Fruit fly (Drosophila melanogaster) whole organism, embryonic: ENCODE measurements around the gene red.

Experiments
- Bgb ChIP-seq: fragments of 200-800 bp; sonication (Bioruptor generic); IDR thresholded peaks from 2 replicates; pipeline ENCODE4 v1.3.6; 2022; ENCODE audit warnings: missing biosample characterization, missing genetic modification characterization; ENCODE audit not compliant: partially characterized antibody
- C15 ChIP-seq: fragments of 200-800 bp; sonication (Bioruptor generic); IDR thresholded peaks from 3 replicates; pipeline ENCODE4 v1.3.6; 2022; ENCODE audit warnings: missing biosample characterization, missing genetic modification characterization
- CG10267 ChIP-seq: fragments of 200-800 bp; sonication (Bioruptor generic); optimal IDR thresholded peaks from 2 replicates; lab custom pipeline; 2018; ENCODE audit warnings: missing biosample characterization, mild to moderate bottlenecking, missing genetic modification characterization, moderate library complexity
- CG10959 ChIP-seq: fragments of 200-800 bp; sonication (Bioruptor generic); IDR thresholded peaks from 2 replicates; pipeline ENCODE4 v1.3.6; 2022; ENCODE audit warnings: missing biosample characterization, missing genetic modification characterization
- CG11560 ChIP-seq: fragments of 200-800 bp; sonication (Bioruptor generic); IDR thresholded peaks from 3 replicates; pipeline ENCODE4 v1.3.6; 2022; ENCODE audit warnings: missing biosample characterization, missing genetic modification characterization
- CG1233 ChIP-seq: fragments of 200-800 bp; sonication (Bioruptor generic); optimal IDR thresholded peaks from 4 replicates; lab custom pipeline; 2018; ENCODE audit warnings: missing biosample characterization, mild to moderate bottlenecking, missing genetic modification characterization
- CG12391 ChIP-seq: fragments of 200-800 bp; sonication (Bioruptor generic); optimal IDR thresholded peaks from 3 replicates; lab custom pipeline; 2018; ENCODE audit warnings: missing biosample characterization, mild to moderate bottlenecking, missing genetic modification characterization, moderate library complexity
- CG15601 ChIP-seq: fragments of 200-800 bp; sonication (Bioruptor generic); optimal IDR thresholded peaks from 3 replicates; lab custom pipeline; 2019; ENCODE audit warnings: missing biosample characterization, mild to moderate bottlenecking, missing genetic modification characterization, moderate library complexity
- CG18476 ChIP-seq: fragments of 200-800 bp; sonication (Bioruptor generic); optimal IDR thresholded peaks from 2 replicates; lab custom pipeline; 2016; ENCODE audit warnings: missing biosample characterization, mild to moderate bottlenecking, missing genetic modification characterization
- CG30020 ChIP-seq: fragments of 200-800 bp; optimal IDR thresholded peaks from 2 replicates; lab custom pipeline; 2019; ENCODE audit warnings: missing biosample characterization, mild to moderate bottlenecking, missing genetic modification characterization, moderate library complexity
- CG30403 ChIP-seq: fragments of 200-800 bp; sonication (Bioruptor generic); optimal IDR thresholded peaks from 3 replicates; lab custom pipeline; 2016; ENCODE audit warnings: missing biosample characterization, missing genetic modification characterization
- CG32532 ChIP-seq: fragments of 200-800 bp; sonication (Bioruptor generic); IDR thresholded peaks from 2 replicates; pipeline ENCODE4 v1.3.6; 2022; ENCODE audit warnings: missing biosample characterization, missing genetic modification characterization
- CG34376 ChIP-seq: fragments of 200-800 bp; sonication (Bioruptor generic); optimal IDR thresholded peaks from 2 replicates; lab custom pipeline; 2018; ENCODE audit warnings: missing biosample characterization, mild to moderate bottlenecking, missing genetic modification characterization
- CG4820 ChIP-seq: fragments of 200-800 bp; sonication (Bioruptor generic); optimal IDR thresholded peaks from 3 replicates; lab custom pipeline; 2016; ENCODE audit warnings: missing biosample characterization, missing genetic modification characterization
- CG4854 ChIP-seq: fragments of 200-800 bp; sonication (Bioruptor generic); optimal IDR thresholded peaks from 2 replicates; lab custom pipeline; 2016; ENCODE audit warnings: missing biosample characterization, missing genetic modification characterization, inconsistent platforms
- CG6254 ChIP-seq: fragments of 200-800 bp; sonication (Bioruptor generic); optimal IDR thresholded peaks from 3 replicates; lab custom pipeline; 2017; ENCODE audit warnings: mild to moderate bottlenecking, missing biosample characterization, missing genetic modification reagents, missing genetic modification characterization
- CG6765 ChIP-seq: fragments of 200-800 bp; sonication (Bioruptor generic); optimal IDR thresholded peaks from 3 replicates; lab custom pipeline; 2017; ENCODE audit warnings: missing biosample characterization, mild to moderate bottlenecking, missing genetic modification characterization
- CG7839 ChIP-seq: fragments of 200-800 bp; sonication (Bioruptor generic); optimal IDR thresholded peaks from 3 replicates; lab custom pipeline; 2018; ENCODE audit warnings: missing biosample characterization, mild to moderate bottlenecking, missing genetic modification characterization, moderate library complexity
- CG9215 ChIP-seq: fragments of 200-800 bp; sonication (Bioruptor generic); IDR thresholded peaks from 2 replicates; pipeline ENCODE4 v1.3.6; 2022; ENCODE audit warnings: missing biosample characterization, missing genetic modification characterization
- CG9932 ChIP-seq: fragments of 200-800 bp; sonication (Bioruptor generic); IDR thresholded peaks from 2 replicates; pipeline ENCODE4 v1.3.6; 2022; ENCODE audit warnings: missing biosample characterization, missing genetic modification characterization
- Doc2 ChIP-seq: fragments of 200-800 bp; sonication (Bioruptor generic); IDR thresholded peaks from 2 replicates; pipeline ENCODE4 v1.3.6; 2022; ENCODE audit warnings: missing biosample characterization, missing genetic modification characterization
- E2f2 ChIP-seq: fragments of 200-800 bp; sonication (Bioruptor generic); IDR thresholded peaks from 2 replicates; pipeline ENCODE4 v1.3.6; 2022; ENCODE audit warnings: missing biosample characterization, missing genetic modification characterization
- Meics ChIP-seq: fragments of 200-800 bp; sonication (Bioruptor generic); optimal IDR thresholded peaks from 2 replicates; lab custom pipeline; 2017; ENCODE audit warnings: missing biosample characterization, mild to moderate bottlenecking, missing genetic modification characterization
- Oli ChIP-seq: fragments of 200-800 bp; sonication (Bioruptor generic); optimal IDR thresholded peaks from 2 replicates; lab custom pipeline; 2018; ENCODE audit warnings: missing biosample characterization, mild to moderate bottlenecking, missing genetic modification characterization, moderate library complexity
- Six4 ChIP-seq: fragments of 200-800 bp; sonication (Bioruptor generic); optimal IDR thresholded peaks from 2 replicates; lab custom pipeline; 2016; ENCODE audit warnings: missing biosample characterization, missing genetic modification characterization
- Xrp1 ChIP-seq: fragments of 200-800 bp; sonication (Bioruptor generic); IDR thresholded peaks from 2 replicates; pipeline ENCODE4 v1.3.6; 2022; ENCODE audit warnings: missing biosample characterization, missing genetic modification characterization
- bcd ChIP-seq: fragments of 200-800 bp; sonication (Bioruptor generic); optimal IDR thresholded peaks from 2 replicates; lab custom pipeline; 2017; ENCODE audit warnings: missing biosample characterization, mild to moderate bottlenecking, missing genetic modification characterization
- bowl ChIP-seq: fragments of 200-800 bp; sonication (Bioruptor generic); IDR thresholded peaks from 2 replicates; pipeline ENCODE4 v1.3.6; 2022; ENCODE audit warnings: missing biosample characterization, missing genetic modification characterization
- cg ChIP-seq: fragments of 200-800 bp; sonication (Bioruptor generic); optimal IDR thresholded peaks from 3 replicates; lab custom pipeline; 2019; ENCODE audit warnings: missing biosample characterization, mild to moderate bottlenecking, missing genetic modification characterization, moderate library complexity
- ems ChIP-seq: fragments of 200-800 bp; sonication (Bioruptor generic); optimal IDR thresholded peaks from 3 replicates; lab custom pipeline; 2016; ENCODE audit warnings: missing biosample characterization, missing genetic modification characterization
- gfzf ChIP-seq: fragments of 200-800 bp; sonication (Bioruptor generic); optimal IDR thresholded peaks from 2 replicates; lab custom pipeline; 2016; ENCODE audit warnings: missing biosample characterization, mild to moderate bottlenecking, missing genetic modification characterization, moderate library complexity
- mld ChIP-seq: fragments of 200-800 bp; sonication (Bioruptor generic); IDR thresholded peaks from 3 replicates; pipeline ENCODE4 v1.3.6; 2022; ENCODE audit warnings: missing biosample characterization, missing genetic modification characterization; ENCODE audit not compliant: partially characterized antibody
- pnt ChIP-seq: fragments of 200-800 bp; sonication (Bioruptor generic); optimal IDR thresholded peaks from 3 replicates; lab custom pipeline; 2016; ENCODE audit warnings: missing biosample characterization, missing genetic modification characterization
- pros ChIP-seq: fragments of 200-800 bp; sonication (Bioruptor generic); optimal IDR thresholded peaks from 3 replicates; lab custom pipeline; 2019; ENCODE audit warnings: missing biosample characterization, mild to moderate bottlenecking, missing genetic modification characterization, moderate library complexity
- rib ChIP-seq: fragments of 200-800 bp; sonication (Bioruptor generic); IDR thresholded peaks from 2 replicates; pipeline ENCODE4 v1.3.6; 2022; ENCODE audit warnings: missing biosample characterization, missing genetic modification characterization
- ro ChIP-seq: fragments of 200-800 bp; sonication (Bioruptor generic); IDR thresholded peaks from 2 replicates; pipeline ENCODE4 v1.3.6; 2022; ENCODE audit warnings: missing biosample characterization, missing genetic modification characterization
- sim ChIP-seq: fragments of 200-800 bp; sonication (Bioruptor generic); IDR thresholded peaks from 2 replicates; pipeline ENCODE4 v1.3.6; 2022; ENCODE audit warnings: missing biosample characterization, missing genetic modification characterization
- sna ChIP-seq: fragments of 200-800 bp; sonication (Bioruptor generic); IDR thresholded peaks from 2 replicates; pipeline ENCODE4 v1.3.6; 2022; ENCODE audit warnings: missing biosample characterization, missing genetic modification characterization; ENCODE audit not compliant: partially characterized antibody
- sqz ChIP-seq: fragments of 200-800 bp; sonication (Bioruptor generic); optimal IDR thresholded peaks from 3 replicates; lab custom pipeline; 2018; ENCODE audit warnings: missing biosample characterization, mild to moderate bottlenecking, missing genetic modification characterization
- stc ChIP-seq: fragments of 200-800 bp; sonication (Bioruptor generic); IDR thresholded peaks from 2 replicates; pipeline ENCODE4 v1.3.6; 2022; ENCODE audit warnings: missing biosample characterization, missing genetic modification characterization
- stwl ChIP-seq: fragments of 200-800 bp; sonication (Bioruptor generic); optimal IDR thresholded peaks from 3 replicates; lab custom pipeline; 2018; ENCODE audit warnings: missing biosample characterization, mild to moderate bottlenecking, missing genetic modification characterization, moderate library complexity
- tgo ChIP-seq: fragments of 200-800 bp; sonication (Bioruptor generic); IDR thresholded peaks from 3 replicates; pipeline ENCODE4 v1.3.6; 2022; ENCODE audit warnings: missing biosample characterization, missing genetic modification characterization
- tll ChIP-seq, 2 experiments: fragments of 200-800 bp in 1 of 2; fragments of >200 bp in 1 of 2; sonication (Bioruptor generic) in 1 of 2; optimal IDR thresholded peaks; 2 replicates each; lab custom pipeline; 2017 to 2019; ENCODE audit warnings: missing biosample characterization in 2 of 2, missing genetic modification characterization in 2 of 2, mild to moderate bottlenecking in 1 of 2, moderate library complexity in 1 of 2
- tx ChIP-seq: fragments of 200-800 bp; sonication (Bioruptor generic); optimal IDR thresholded peaks from 2 replicates; lab custom pipeline; 2016; ENCODE audit warnings: missing biosample characterization, missing genetic modification characterization
- usp ChIP-seq: fragments of >200 bp; optimal IDR thresholded peaks from 2 replicates; lab custom pipeline; 2017; ENCODE audit warnings: missing biosample characterization, missing genetic modification characterization
- vfl ChIP-seq: fragments of 200-800 bp; sonication (Bioruptor generic); optimal IDR thresholded peaks from 2 replicates; lab custom pipeline; 2016; ENCODE audit warnings: missing biosample characterization, missing genetic modification characterization
- wek ChIP-seq: fragments of 200-800 bp; sonication (Bioruptor generic); optimal IDR thresholded peaks from 3 replicates; lab custom pipeline; 2018; ENCODE audit warnings: missing biosample characterization, mild to moderate bottlenecking, missing genetic modification characterization, moderate library complexity
- zen2 ChIP-seq: fragments of 200-800 bp; sonication (Bioruptor generic); IDR thresholded peaks from 3 replicates; pipeline ENCODE4 v1.3.6; 2022; ENCODE audit warnings: missing biosample characterization, missing genetic modification characterization; ENCODE audit not compliant: partially characterized antibody
- zf30C ChIP-seq: fragments of 200-800 bp; sonication (Bioruptor generic); optimal IDR thresholded peaks from 3 replicates; lab custom pipeline; 2018; ENCODE audit warnings: missing biosample characterization, mild to moderate bottlenecking, missing genetic modification characterization

The red gene

DNA sequence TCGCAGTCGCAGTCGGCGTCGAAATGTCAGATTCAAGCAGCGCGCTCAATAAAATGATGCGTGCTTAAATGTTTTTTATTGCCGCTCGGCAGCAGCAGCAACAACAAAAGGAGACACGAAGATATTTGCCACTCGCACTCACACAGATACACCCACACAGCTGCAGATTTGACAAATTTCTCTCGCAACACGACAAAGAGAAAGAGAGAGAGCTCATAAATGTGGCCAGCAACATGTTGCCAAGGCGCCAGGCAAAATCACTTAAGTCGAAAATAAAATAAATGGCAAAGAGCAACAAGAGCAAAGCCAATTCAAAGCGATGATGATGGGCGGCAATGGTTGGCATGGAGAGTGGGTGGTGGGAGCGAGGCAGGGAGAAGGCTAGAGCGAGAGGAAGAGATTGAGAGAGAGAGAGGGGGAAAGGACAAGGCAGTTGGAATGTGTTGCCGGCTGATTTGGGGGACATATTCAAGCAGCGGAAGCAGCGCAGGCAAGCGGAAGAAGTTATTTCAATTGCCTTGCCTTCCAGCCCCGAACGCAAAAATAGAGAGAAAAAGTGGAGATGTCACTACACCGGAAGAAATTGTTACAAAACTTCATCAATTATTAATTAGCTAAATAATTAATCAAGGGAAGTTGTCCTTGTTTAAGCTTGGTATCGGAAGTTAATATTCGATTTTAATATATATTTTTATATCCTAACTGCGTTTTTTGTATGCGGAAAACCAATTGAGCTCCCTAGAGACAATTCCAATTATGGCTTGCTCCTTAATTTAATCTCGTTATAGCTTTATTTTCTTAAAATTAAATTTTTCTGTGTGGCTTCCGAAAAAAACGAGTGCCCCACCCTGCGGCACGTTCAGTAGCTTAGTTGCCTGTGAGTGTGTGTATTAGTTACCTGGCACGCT, 58.2 kb downstream of the red start (continued):
- peak; percentile 38 for TF ChIP-seq CG6254 (GFP tag; lab: Kevin White, UChicago)
- peak; percentile 55 for TF ChIP-seq pros (GFP tag; lab: Kevin White, UChicago)
- no peak for TF ChIP-seq Doc2
- TF ChIP-seq ems = no peak
- TF ChIP-seq rib (GFP tag; lab: Robert Waterston, UW) = no peak
- TF ChIP-seq tgo (GFP tag; lab: Robert Waterston, UW) = peak; percentile 39; the same call in 2 of the 3 replicates
- TF ChIP-seq stc (GFP tag; lab: Robert Waterston, UW) = 0 out of 2 replicates have a peak, but pooled peaks have one; percentile 26
- TF ChIP-seq C15 (GFP tag; lab: Robert Waterston, UW) = no peak
- TF ChIP-seq CG30403 = peak; percentile 62
- no peak for TF ChIP-seq CG10959 (GFP tag; lab: Robert Waterston, UW)
- peak; percentile 36 for TF ChIP-seq CG6765 (GFP tag; lab: Kevin White, UChicago)
- TF ChIP-seq CG10267 (tag; lab: Kevin White, UChicago) = peak; percentile 38
- TF ChIP-seq ro = no peak
- TF ChIP-seq zf30C = no peak
- TF ChIP-seq mld (GFP tag; lab: Robert Waterston, UW) = no peak
- TF ChIP-seq pnt (GFP tag; lab: Kevin White, UChicago) = no peak
- TF ChIP-seq stwl = no peak
- TF ChIP-seq tll (GFP tag; optimal IDR thresholded peaks at IDR 0.05; lab: Kevin White, UChicago) = no peak
- peak; percentile 65 for TF ChIP-seq CG12391
- TF ChIP-seq sna = no peak
- peak; percentile 57 for TF ChIP-seq CG18476
- TF ChIP-seq E2f2 (GFP tag; lab: Robert Waterston, UW) = peak; percentile 34; the same call in 1 of the 2 replicates
- TF ChIP-seq Xrp1 (GFP tag; lab: Robert Waterston, UW) = peak; percentile 65
- TF ChIP-seq CG34376 (GFP tag; lab: Kevin White, UChicago) = no peak
- TF ChIP-seq Meics (GFP tag; lab: Kevin White, UChicago) = peak; percentile 83
- TF ChIP-seq zen2 (GFP tag; lab: Robert Waterston, UW) = no peak
- peak; percentile 68 for TF ChIP-seq Oli (tag; lab: Kevin White, UChicago)
- TF ChIP-seq bowl = no peak
- no peak for TF ChIP-seq Bgb (GFP tag; lab: Robert Waterston, UW)
- peak; percentile 18 for TF ChIP-seq sqz (GFP tag; lab: Kevin White, UChicago)
- TF ChIP-seq gfzf (GFP tag; lab: Kevin White, UChicago) = no peak
- TF ChIP-seq CG9932 = peak; percentile 30; the same call in 1 of the 2 replicates
- TF ChIP-seq wek (GFP tag; lab: Kevin White, UChicago) = no peak
- peak; percentile 84 for TF ChIP-seq CG7839 (tag; lab: Kevin White, UChicago)
- no peak for TF ChIP-seq tx (GFP tag; lab: Kevin White, UChicago)
- TF ChIP-seq CG32532 = peak; percentile 57; the same call in 1 of the 2 replicates
- TF ChIP-seq CG15601 (tag; lab: Kevin White, UChicago) = no peak
- TF ChIP-seq Six4 (GFP tag; lab: Kevin White, UChicago) = no peak
- no peak for TF ChIP-seq CG30020
- no peak for TF ChIP-seq usp (GFP tag; lab: Kevin White, UChicago)
- no peak for TF ChIP-seq CG9215 (GFP tag; lab: Robert Waterston, UW)
- no peak for TF ChIP-seq vfl (GFP tag; lab: Kevin White, UChicago)
- TF ChIP-seq CG11560 (tag; lab: Robert Waterston, UW) = no peak
- TF ChIP-seq CG4820 (GFP tag; lab: Kevin White, UChicago) = peak; percentile 49
- peak; percentile 82 for TF ChIP-seq cg (GFP tag; lab: Kevin White, UChicago)
- peak; percentile 15 for TF ChIP-seq CG1233 (GFP tag; lab: Kevin White, UChicago)
- TF ChIP-seq bcd = peak; percentile 69
- no peak for TF ChIP-seq sim (GFP tag; lab: Robert Waterston, UW)
- TF ChIP-seq CG4854 (GFP tag; lab: Kevin White, UChicago) = no peak
